Worm (Caenorhabditis elegans) whole organism, young adult: ENCODE results near the gene D2063.1.
"Not testable (repeated sequence)": the region's sequence is repeated elsewhere in the genome, so short reads cannot be mapped to it uniquely, and the experiment has no call there.

Experiments
- ama-1 ChIP-seq, 3 experiments: fragments of 150-350 bp in 1 of 3; sonication (generic microtip) in 2 of 3; optimal IDR thresholded peaks; 2 replicates each; lab custom pipeline; 2014 to 2018; ENCODE audit warnings: missing biosample characterization in 2 of 3, missing genetic modification characterization in 2 of 3, missing genetic modification reagents in 2 of 3
- egrh-3 ChIP-seq: fragments of 200-800 bp; sonication (Bioruptor generic); IDR thresholded peaks from 2 replicates; pipeline ENCODE4 v1.3.6; 2022; ENCODE audit warnings: missing genetic modification reagents, missing genetic modification characterization, missing compliant biosample characterization
- lir-1 ChIP-seq: fragments of 200-800 bp; sonication (Bioruptor generic); conservative IDR thresholded peaks from 2 replicates; pipeline ENCODE4 v1.3.6; 2022; ENCODE audit warnings: missing genetic modification reagents, missing genetic modification characterization, missing compliant biosample characterization
- madf-3 ChIP-seq: fragments of 200-800 bp; sonication (Bioruptor generic); IDR thresholded peaks from 2 replicates; pipeline ENCODE4 v1.3.6; 2022; ENCODE audit warnings: missing genetic modification reagents, missing genetic modification characterization, missing compliant biosample characterization
- pha-4 ChIP-seq: fragments of 150-350 bp; sonication (generic microtip); optimal IDR thresholded peaks from 2 replicates; lab custom pipeline; 2014; ENCODE audit warnings: missing biosample characterization, missing genetic modification reagents, missing genetic modification characterization
- snpc-1.3 ChIP-seq: sonication (generic microtip); optimal IDR thresholded peaks from 2 replicates; lab custom pipeline; 2017; ENCODE audit warnings: missing genetic modification characterization, mild to moderate bottlenecking, missing compliant biosample characterization, antibody characterized with exemption, moderate library complexity, missing genotype, missing genetic modification reagents; ENCODE audit not compliant: insufficient read depth

DNA sequence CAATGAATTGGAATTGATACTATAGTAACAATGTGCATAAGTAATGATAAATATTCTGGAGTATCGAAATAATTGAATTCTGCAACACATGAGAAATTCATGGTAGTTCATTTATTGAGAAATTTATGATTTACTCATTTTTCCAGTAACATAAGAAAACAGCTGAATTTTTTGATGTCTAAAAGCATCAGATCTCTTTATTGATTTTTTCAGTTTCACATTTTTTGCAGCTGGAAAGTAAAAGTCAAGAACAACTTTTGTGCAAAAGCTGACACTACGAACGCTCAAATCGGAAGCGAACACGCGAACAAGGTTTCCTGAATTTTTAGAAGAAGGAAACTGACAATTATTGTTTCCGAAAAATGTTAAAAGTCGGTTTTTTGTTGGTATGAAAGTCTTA, 36.8 kb upstream of the D2063.1 start, which contains the start of gene srh-193:
- TF ChIP-seq egrh-3 (GFP tag; lab: Robert Waterston, UW); snpc-1.3 (tag; lab: Kevin White, UChicago); madf-3 (GFP tag; lab: Robert Waterston, UW); pha-4 (tag; lab: Kevin White, UChicago); lir-1 (GFP tag; lab: Robert Waterston, UW); ama-1 (optimal IDR thresholded peaks at IDR 0.05; lab: Kevin White, UChicago); ama-1 (GFP tag; optimal IDR thresholded peaks at IDR 0.05; lab: Kevin White, UChicago): not testable (repeated sequence)
